Worm (Caenorhabditis elegans) whole organism, early embryonic: ENCODE data around the gene cls-3.
A peak's percentile ranks its signal among the peaks of the same experiment; 100 is the strongest.

Experiments used
- B0310.2 ChIP-seq: sonication (generic microtip); optimal IDR thresholded peaks from 2 replicates; lab custom pipeline; 2016; ENCODE audit warnings: mild to moderate bottlenecking, missing genetic modification characterization, missing compliant biosample characterization
- F13C5.2 ChIP-seq: sonication (generic microtip); optimal IDR thresholded peaks from 2 replicates; lab custom pipeline; 2017; ENCODE audit warnings: mild to moderate bottlenecking, missing genetic modification characterization, inconsistent platforms, missing compliant biosample characterization
- aly-1 ChIP-seq: sonication (generic microtip); optimal IDR thresholded peaks from 2 replicates; lab custom pipeline; 2016; ENCODE audit warnings: missing genetic modification characterization, missing compliant biosample characterization
- ama-1 ChIP-seq: fragments of 150-350 bp; optimal IDR thresholded peaks from 2 replicates; lab custom pipeline; 2014
- ceh-13 ChIP-seq: fragments of 200-800 bp; sonication (Bioruptor generic); optimal IDR thresholded peaks from 2 replicates; lab custom pipeline; 2018; ENCODE audit warnings: mild to moderate bottlenecking, missing genetic modification characterization, missing compliant biosample characterization
- ceh-36 ChIP-seq: sonication (generic microtip); optimal IDR thresholded peaks from 2 replicates; lab custom pipeline; 2016; ENCODE audit warnings: missing genetic modification characterization, inconsistent platforms, missing compliant biosample characterization
- ets-7 ChIP-seq: sonication (generic microtip); optimal IDR thresholded peaks from 2 replicates; lab custom pipeline; 2016; ENCODE audit warnings: missing genotype, missing genetic modification characterization, missing compliant biosample characterization
- flt-1 ChIP-seq: fragments of 200-800 bp; sonication (Bioruptor generic); IDR thresholded peaks from 2 replicates; pipeline ENCODE4 v1.3.6; 2022; ENCODE audit warnings: missing genetic modification characterization, missing compliant biosample characterization
- hmbx-1 ChIP-seq: sonication (generic microtip); optimal IDR thresholded peaks from 2 replicates; lab custom pipeline; 2016; ENCODE audit warnings: mild to moderate bottlenecking, missing genetic modification characterization, missing compliant biosample characterization
- hmg-4 ChIP-seq: fragments of 200-800 bp; sonication (Bioruptor generic); optimal IDR thresholded peaks from 2 replicates; lab custom pipeline; 2018; ENCODE audit warnings: mild to moderate bottlenecking, missing genetic modification characterization, missing compliant biosample characterization
- hnd-1 ChIP-seq: sonication (generic microtip); optimal IDR thresholded peaks from 2 replicates; lab custom pipeline; 2016; ENCODE audit warnings: missing genetic modification characterization, missing compliant biosample characterization
- pes-1 ChIP-seq: fragments of 200-800 bp; sonication (Bioruptor generic); IDR thresholded peaks from 2 replicates; pipeline ENCODE4 v1.3.6; 2022; ENCODE audit warnings: missing genetic modification reagents, missing genetic modification characterization, missing compliant biosample characterization
- scrt-1 ChIP-seq: fragments of 200-800 bp; sonication (Bioruptor generic); IDR thresholded peaks from 2 replicates; pipeline ENCODE4 v1.3.6; 2022; ENCODE audit warnings: missing genetic modification characterization, missing compliant biosample characterization
- sea-1 ChIP-seq: fragments of 200-800 bp; sonication (Bioruptor generic); conservative IDR thresholded peaks from 2 replicates; pipeline ENCODE4 v1.3.6; 2022; ENCODE audit warnings: missing genetic modification characterization, missing compliant biosample characterization
- tbx-11 ChIP-seq: fragments of 200-800 bp; sonication (Bioruptor generic); IDR thresholded peaks from 2 replicates; pipeline ENCODE4 v1.3.6; 2022; ENCODE audit warnings: missing genetic modification characterization, missing compliant biosample characterization
- tbx-37 ChIP-seq: fragments of 200-800 bp; sonication (Bioruptor generic); conservative IDR thresholded peaks from 2 replicates; pipeline ENCODE4 v1.3.6; 2022; ENCODE audit warnings: missing genetic modification reagents, missing genetic modification characterization, missing compliant biosample characterization
- tra-4 ChIP-seq: sonication (generic microtip); optimal IDR thresholded peaks from 2 replicates; lab custom pipeline; 2017; ENCODE audit warnings: missing genetic modification characterization, missing compliant biosample characterization

cls-3 gene

DNA sequence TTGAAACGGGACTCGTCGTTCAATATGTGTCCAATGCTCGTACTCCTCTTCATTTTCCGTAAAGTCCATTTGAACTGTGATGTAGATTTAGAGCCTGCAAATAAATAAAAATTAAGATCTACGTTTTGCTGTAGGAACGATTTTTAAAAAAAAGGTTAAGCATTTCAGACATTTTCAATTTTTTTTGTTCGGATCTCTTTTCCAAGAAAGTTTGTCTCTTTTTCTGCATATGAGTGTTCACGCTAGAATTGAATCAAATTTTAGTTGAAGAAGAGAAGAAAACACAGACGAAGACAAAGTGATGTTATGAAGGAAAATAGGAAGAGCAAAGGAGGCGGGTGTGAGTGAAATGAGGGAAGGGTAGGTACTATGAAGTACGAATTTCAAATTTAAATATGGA lies 24.5 kb upstream of the cls-3 start, which contains the start of gene npr-29:
Gene npr-29 (minus strand): TSS at position 101 of the 400 bp plus-strand sequence.
- TF ChIP-seq hmbx-1 (tag; lab: Kevin White, UChicago) (no peak), ceh-36 (no peak), tbx-37 (GFP tag; lab: Robert Waterston, UW) (no peak)

DNA sequence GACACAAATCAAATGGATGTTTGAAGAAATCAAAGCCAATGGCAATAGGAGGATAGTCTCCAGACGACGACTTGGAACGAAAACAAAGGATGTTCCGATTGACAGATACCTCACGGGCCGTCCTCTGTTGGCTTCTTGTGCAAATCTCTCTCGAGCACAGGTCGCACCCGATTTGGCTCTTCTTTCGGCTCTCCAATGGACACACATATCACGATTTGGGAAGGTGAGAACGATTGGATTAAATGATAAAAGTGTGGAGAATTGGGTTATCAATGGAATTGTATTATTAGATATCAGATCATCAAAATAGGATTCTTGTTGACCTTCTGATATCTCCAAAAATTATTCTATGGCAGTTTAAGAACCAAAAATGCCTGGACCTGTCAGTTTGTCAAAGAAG lies 15.3 kb upstream of the cls-3 start, which contains the start of gene ZC84.1:
Gene ZC84.1 (minus strand): TSS at position 101 of the 400 bp plus-strand sequence.
- TF ChIP-seq ama-1 (lab: Kevin White, UChicago) (no peak), sea-1 (GFP tag; lab: Robert Waterston, UW) (no peak), ets-7 (no peak), hmbx-1 (tag; lab: Kevin White, UChicago) (no peak), flt-1 (GFP tag; lab: Robert Waterston, UW) (no peak), aly-1 (tag; lab: Kevin White, UChicago) (no peak), ceh-13 (GFP tag; lab: Kevin White, UChicago) (no peak), tbx-37 (GFP tag; lab: Robert Waterston, UW) (no peak), F13C5.2 (tag; lab: Kevin White, UChicago) (no peak), ceh-36 (no peak), hmg-4 (GFP tag; lab: Kevin White, UChicago) (no peak), pes-1 (GFP tag; lab: Robert Waterston, UW) (no peak), tbx-11 (GFP tag; lab: Robert Waterston, UW) (no peak)

DNA sequence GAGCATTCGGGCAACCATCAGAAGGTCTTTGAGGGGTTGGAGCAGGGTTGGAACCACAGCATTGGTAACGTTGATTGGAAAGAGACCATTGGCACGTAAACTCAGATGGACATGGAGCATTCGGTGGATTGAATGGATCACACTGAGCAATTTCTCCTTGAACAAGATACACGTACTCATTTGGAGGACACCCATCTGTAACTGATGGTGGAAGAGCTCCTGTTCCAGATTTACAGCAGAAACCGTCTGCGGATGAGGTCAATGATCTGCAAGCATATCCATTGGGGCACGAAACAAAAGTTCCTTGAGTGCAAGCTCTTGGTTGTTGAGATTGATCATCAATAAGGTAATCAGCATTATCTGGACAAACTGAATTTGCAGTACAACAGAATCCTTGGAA lies 11.1 kb upstream of the cls-3 start:
- no peak for TF ChIP-seq ceh-13 (GFP tag; lab: Kevin White, UChicago)
- TF ChIP-seq sea-1 (GFP tag; lab: Robert Waterston, UW): no peak

DNA sequence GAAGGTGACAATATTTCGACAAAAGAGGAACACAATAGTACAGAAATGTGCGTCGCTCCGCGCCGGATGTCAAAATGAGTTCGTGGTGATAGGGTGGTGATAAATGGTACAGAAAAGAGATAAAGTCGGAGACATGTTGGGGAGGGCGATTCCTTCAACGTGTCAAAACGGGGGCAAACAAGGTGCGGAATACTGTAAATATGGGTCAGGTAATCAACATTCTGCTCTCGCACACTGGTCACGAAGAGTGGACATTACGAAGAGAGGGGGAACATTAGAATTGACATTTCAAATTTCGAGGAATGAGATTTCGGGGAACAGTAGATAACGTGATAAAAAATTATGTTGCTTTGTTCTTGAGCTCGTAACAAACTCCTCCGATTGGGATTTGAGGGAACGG lies 8.7 kb upstream of the cls-3 start, which contains the start of gene ZC84.6:
Gene ZC84.6 (minus strand): TSS at position 101 of the 400 bp plus-strand sequence.
- no peak for TF ChIP-seq hmbx-1 (tag; lab: Kevin White, UChicago)
- TF ChIP-seq flt-1 (GFP tag; lab: Robert Waterston, UW): no peak
- no peak for TF ChIP-seq ceh-13 (GFP tag; lab: Kevin White, UChicago)
- TF ChIP-seq aly-1 (tag; lab: Kevin White, UChicago): no peak
- no peak for TF ChIP-seq ceh-36

DNA sequence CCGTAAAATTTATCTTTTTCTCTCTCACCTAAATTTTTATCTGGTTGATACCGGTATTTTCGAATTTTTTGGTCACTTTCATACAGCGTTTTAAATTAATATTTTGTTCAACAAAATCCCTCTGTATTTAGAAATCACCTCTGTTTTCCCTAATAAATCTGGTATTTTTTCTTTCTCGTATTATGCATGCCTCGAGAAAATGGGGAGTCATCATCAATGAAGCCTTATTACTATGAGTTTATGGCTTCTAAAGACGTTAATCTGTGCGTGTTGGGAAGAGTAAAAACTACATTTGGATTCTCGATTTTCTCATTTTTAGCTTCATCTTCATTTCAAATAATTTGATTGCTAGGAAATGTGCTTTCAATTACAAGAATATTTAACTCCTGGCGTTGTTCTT lies 5.2 kb downstream of the cls-3 start, which contains the start of gene ZC84.7:
Gene ZC84.7 (plus strand): TSS at position 301 of the 400 bp plus-strand sequence.
- TF ChIP-seq scrt-1 (no peak), ceh-36 (no peak), pes-1 (GFP tag; lab: Robert Waterston, UW) (no peak), ama-1 (lab: Kevin White, UChicago) (no peak), flt-1 (GFP tag; lab: Robert Waterston, UW) (no peak), ceh-13 (GFP tag; lab: Kevin White, UChicago) (no peak), hnd-1 (tag; lab: Kevin White, UChicago) (no peak)

DNA sequence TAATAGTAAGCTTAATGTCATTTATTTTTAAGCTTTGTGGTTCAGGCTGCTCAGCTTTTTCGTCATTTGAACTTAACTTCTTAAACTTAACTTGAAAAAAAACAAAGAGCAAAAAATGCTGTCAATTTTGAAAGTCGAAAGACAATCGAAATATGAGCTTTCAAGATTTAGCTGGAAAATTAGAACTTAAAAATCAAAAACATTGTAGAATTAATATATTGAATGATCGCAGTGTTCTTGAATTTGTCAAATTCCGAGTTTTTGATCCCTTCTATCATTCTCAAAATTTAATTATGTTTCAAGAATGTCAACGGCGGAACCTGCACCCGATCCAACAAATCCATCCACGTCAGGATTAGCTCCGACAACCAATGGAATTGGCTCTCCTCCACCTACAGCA lies 9.7 kb downstream of the cls-3 start, which contains the start of gene tax-4:
Gene tax-4 (plus strand): TSS at position 301 of the 400 bp plus-strand sequence.
- no peak for TF ChIP-seq tbx-37 (GFP tag; lab: Robert Waterston, UW)

DNA sequence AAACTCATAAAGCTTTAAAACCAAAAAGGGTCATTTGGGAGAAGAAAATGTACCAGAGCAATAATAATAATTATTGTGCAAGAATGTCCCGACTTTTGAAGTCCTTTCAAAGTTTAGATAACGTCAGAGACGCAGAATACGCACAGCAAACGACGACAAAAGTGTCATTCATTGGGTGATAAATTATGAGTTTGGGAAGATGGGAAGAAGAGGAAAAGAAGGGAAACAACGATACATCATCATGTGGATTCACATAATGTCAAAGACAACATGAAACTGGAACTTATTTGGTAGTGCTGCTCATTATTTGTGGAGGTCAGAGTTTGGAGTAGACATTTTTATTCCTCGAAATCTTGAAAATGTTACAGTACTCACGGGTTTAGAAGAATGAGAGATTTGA lies 13.0 kb downstream of the cls-3 start:
- TF ChIP-seq pes-1 (GFP tag; lab: Robert Waterston, UW) (no peak), flt-1 (GFP tag; lab: Robert Waterston, UW) (no peak), F13C5.2 (tag; lab: Kevin White, UChicago) (no peak), tra-4 (tag; lab: Kevin White, UChicago) (no peak), ama-1 (lab: Kevin White, UChicago) (no peak)

DNA sequence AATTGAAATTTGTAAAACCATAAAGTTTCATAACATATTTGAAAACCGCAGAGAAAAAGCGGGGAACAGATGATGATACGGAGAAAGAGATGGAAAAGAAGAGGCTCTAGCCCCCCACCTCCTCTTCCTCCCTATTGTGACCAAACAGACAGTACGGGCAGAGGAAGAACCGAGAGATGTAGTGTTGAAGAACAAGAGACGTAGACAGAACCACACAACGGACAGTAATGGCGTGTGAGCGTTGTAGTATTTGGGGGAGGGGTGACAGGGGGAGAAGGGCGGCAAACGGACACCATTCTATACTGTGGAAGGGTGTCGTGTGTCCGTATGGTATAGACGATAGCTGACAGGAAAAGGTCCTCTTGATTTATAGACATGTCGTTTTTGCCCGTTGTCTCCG lies 14.9 kb downstream of the cls-3 start:
- TF ChIP-seq scrt-1 (no peak), flt-1 (GFP tag; lab: Robert Waterston, UW) (no peak), aly-1 (tag; lab: Kevin White, UChicago) (no peak), ceh-36 (no peak), hnd-1 (tag; lab: Kevin White, UChicago) (no peak), hmbx-1 (tag; lab: Kevin White, UChicago) (no peak), ceh-13 (GFP tag; lab: Kevin White, UChicago) (no peak), hmg-4 (GFP tag; lab: Kevin White, UChicago) (peak; percentile 78), sea-1 (GFP tag; lab: Robert Waterston, UW) (0 out of 2 replicates have a peak, but pooled peaks have one; percentile 44), tbx-37 (GFP tag; lab: Robert Waterston, UW) (no peak), tbx-11 (GFP tag; lab: Robert Waterston, UW) (0 out of 2 replicates have a peak, but pooled peaks have one; percentile 44), ama-1 (lab: Kevin White, UChicago) (no peak), B0310.2 (tag; lab: Kevin White, UChicago) (no peak), pes-1 (GFP tag; lab: Robert Waterston, UW) (no peak), F13C5.2 (tag; lab: Kevin White, UChicago) (no peak), ets-7 (no peak), tra-4 (tag; lab: Kevin White, UChicago) (no peak)

DNA sequence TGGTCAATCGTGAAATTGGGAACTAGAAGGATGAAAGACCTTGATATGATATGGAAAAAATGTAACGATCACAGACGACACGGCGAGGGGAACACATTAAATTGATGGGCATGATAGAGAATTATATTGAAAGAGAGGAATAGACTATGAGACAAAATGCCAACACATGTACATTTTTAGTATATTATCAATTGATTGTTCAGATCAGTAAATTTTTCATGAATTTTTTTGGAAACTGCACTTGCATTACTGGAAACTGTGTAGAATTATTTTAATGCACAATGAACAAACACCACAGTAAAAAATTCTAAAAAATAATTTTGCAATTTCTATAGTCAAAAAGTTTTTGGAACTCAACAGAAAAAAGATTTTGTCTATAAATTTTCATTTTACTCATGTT lies 17.7 kb downstream of the cls-3 start:
- TF ChIP-seq hmg-4 (GFP tag; lab: Kevin White, UChicago) (no peak), hmbx-1 (tag; lab: Kevin White, UChicago) (no peak), ets-7 (no peak), sea-1 (GFP tag; lab: Robert Waterston, UW) (no peak), ceh-13 (GFP tag; lab: Kevin White, UChicago) (no peak), F13C5.2 (tag; lab: Kevin White, UChicago) (no peak), tra-4 (tag; lab: Kevin White, UChicago) (no peak), aly-1 (tag; lab: Kevin White, UChicago) (no peak), B0310.2 (tag; lab: Kevin White, UChicago) (no peak), tbx-37 (GFP tag; lab: Robert Waterston, UW) (no peak), tbx-11 (GFP tag; lab: Robert Waterston, UW) (no peak), scrt-1 (no peak), ceh-36 (no peak), ama-1 (lab: Kevin White, UChicago) (no peak), pes-1 (GFP tag; lab: Robert Waterston, UW) (no peak), hnd-1 (tag; lab: Kevin White, UChicago) (no peak), flt-1 (GFP tag; lab: Robert Waterston, UW) (no peak)
